Fruit fly (Drosophila melanogaster) whole organism, embryonic: Measurements from ENCODE around the gene HINT1.

Experiments used
- CG10543 ChIP-seq: fragments of 200-800 bp; sonication (Bioruptor generic); optimal IDR thresholded peaks from 3 replicates; lab custom pipeline; 2017; ENCODE audit warnings: missing biosample characterization, mild to moderate bottlenecking, missing genetic modification characterization, moderate library complexity
- CG10565 ChIP-seq: fragments of 200-800 bp; sonication (Bioruptor generic); optimal IDR thresholded peaks from 3 replicates; lab custom pipeline; 2016; ENCODE audit warnings: missing biosample characterization, mild to moderate bottlenecking, missing genetic modification characterization
- CG11085 ChIP-seq: fragments of 200-800 bp; sonication (Bioruptor generic); IDR thresholded peaks from 2 replicates; pipeline ENCODE4 v1.3.6; 2022; ENCODE audit warnings: missing biosample characterization, missing genetic modification characterization
- CG11093 ChIP-seq: fragments of 200-800 bp; sonication (Bioruptor generic); IDR thresholded peaks from 3 replicates; pipeline ENCODE4 v1.3.6; 2022; ENCODE audit warnings: missing biosample characterization, missing genetic modification characterization
- CG11504 ChIP-seq: fragments of 200-800 bp; sonication (Bioruptor generic); optimal IDR thresholded peaks from 3 replicates; lab custom pipeline; 2019; ENCODE audit warnings: missing biosample characterization, mild to moderate bottlenecking, missing genetic modification characterization, moderate library complexity
- CG12236 ChIP-seq: fragments of 200-800 bp; sonication (Bioruptor generic); optimal IDR thresholded peaks from 2 replicates; lab custom pipeline; 2016; ENCODE audit warnings: missing biosample characterization, missing genetic modification characterization
- CG12769 ChIP-seq: fragments of 200-800 bp; sonication (Bioruptor generic); optimal IDR thresholded peaks from 2 replicates; lab custom pipeline; 2019; ENCODE audit warnings: missing biosample characterization, mild to moderate bottlenecking, missing genetic modification characterization, moderate library complexity
- CG13424 ChIP-seq: fragments of 200-800 bp; sonication (Bioruptor generic); optimal IDR thresholded peaks from 2 replicates; lab custom pipeline; 2019; ENCODE audit warnings: missing biosample characterization, mild to moderate bottlenecking, missing genetic modification characterization, moderate library complexity
- CG13624 ChIP-seq: fragments of 200-800 bp; sonication (Bioruptor generic); optimal IDR thresholded peaks from 2 replicates; lab custom pipeline; 2016; ENCODE audit warnings: missing biosample characterization, missing genetic modification characterization
- CG13894 ChIP-seq: fragments of 200-800 bp; sonication (Bioruptor generic); optimal IDR thresholded peaks from 3 replicates; lab custom pipeline; 2018; ENCODE audit warnings: missing biosample characterization, mild to moderate bottlenecking, missing genetic modification characterization, moderate library complexity
- CG15696 ChIP-seq: fragments of 200-800 bp; sonication (Bioruptor generic); optimal IDR thresholded peaks from 2 replicates; lab custom pipeline; 2019; ENCODE audit warnings: missing biosample characterization, mild to moderate bottlenecking, missing genetic modification characterization, moderate library complexity
- CG1792 ChIP-seq: fragments of 200-800 bp; sonication (Bioruptor generic); optimal IDR thresholded peaks from 2 replicates; lab custom pipeline; 2016; ENCODE audit warnings: missing biosample characterization, missing genetic modification characterization
- CG2678 ChIP-seq: fragments of 200-800 bp; sonication (Bioruptor generic); optimal IDR thresholded peaks from 3 replicates; lab custom pipeline; 2019; ENCODE audit warnings: missing biosample characterization, mild to moderate bottlenecking, missing genetic modification characterization, moderate library complexity
- CG2875 ChIP-seq: fragments of 200-800 bp; sonication (Bioruptor generic); optimal IDR thresholded peaks from 2 replicates; lab custom pipeline; 2017; ENCODE audit warnings: missing biosample characterization, mild to moderate bottlenecking, missing genetic modification characterization, missing genetic modification reagents
- CG32767 ChIP-seq: fragments of 200-800 bp; sonication (Bioruptor generic); IDR thresholded peaks from 2 replicates; pipeline ENCODE4 v1.3.6; 2022; ENCODE audit warnings: missing biosample characterization, missing genetic modification characterization
- CG4328 ChIP-seq: fragments of 200-800 bp; sonication (Bioruptor generic); optimal IDR thresholded peaks from 3 replicates; lab custom pipeline; 2017; ENCODE audit warnings: missing biosample characterization, missing genetic modification reagents, missing genetic modification characterization
- CG4617 ChIP-seq: fragments of 200-800 bp; sonication (Bioruptor generic); optimal IDR thresholded peaks from 3 replicates; lab custom pipeline; 2016; ENCODE audit warnings: missing biosample characterization, missing genetic modification characterization, borderline replicate concordance
- CG5180 ChIP-seq: fragments of 200-800 bp; sonication (Bioruptor generic); optimal IDR thresholded peaks from 3 replicates; lab custom pipeline; 2017; ENCODE audit warnings: missing biosample characterization, missing genetic modification characterization, mild to moderate bottlenecking, moderate library complexity, missing genetic modification reagents
- CG6254 ChIP-seq: fragments of 200-800 bp; sonication (Bioruptor generic); optimal IDR thresholded peaks from 3 replicates; lab custom pipeline; 2017; ENCODE audit warnings: mild to moderate bottlenecking, missing biosample characterization, missing genetic modification reagents, missing genetic modification characterization
- CG6791 ChIP-seq: fragments of 200-800 bp; sonication (Bioruptor generic); IDR thresholded peaks from 3 replicates; pipeline ENCODE4 v1.3.6; 2022; ENCODE audit warnings: missing biosample characterization, missing genetic modification characterization; ENCODE audit not compliant: partially characterized antibody
- D19A ChIP-seq: fragments of 200-800 bp; optimal IDR thresholded peaks from 3 replicates; lab custom pipeline; 2019; ENCODE audit warnings: missing biosample characterization, mild to moderate bottlenecking, missing genetic modification characterization, moderate library complexity
- Dip3 ChIP-seq: fragments of 200-800 bp; sonication (Bioruptor generic); optimal IDR thresholded peaks from 3 replicates; lab custom pipeline; 2016; ENCODE audit warnings: missing biosample characterization, missing genetic modification characterization
- Dref ChIP-seq: fragments of 200-800 bp; sonication (Bioruptor generic); IDR thresholded peaks from 2 replicates; pipeline ENCODE4 v1.3.6; 2022; ENCODE audit warnings: missing biosample characterization, missing genetic modification characterization
- ERR ChIP-seq: fragments of 200-800 bp; sonication (Bioruptor generic); optimal IDR thresholded peaks from 2 replicates; lab custom pipeline; 2016; ENCODE audit warnings: missing biosample characterization, missing genetic modification characterization
- Eip74EF ChIP-seq, 2 experiments: fragments of 200-800 bp in 1 of 2; fragments of >200 bp in 1 of 2; sonication (Bioruptor generic) in 1 of 2; optimal IDR thresholded peaks; 2 replicates each; lab custom pipeline; 2017 to 2019; ENCODE audit warnings: missing biosample characterization in 2 of 2, missing genetic modification characterization in 2 of 2, mild to moderate bottlenecking in 1 of 2, moderate library complexity in 1 of 2
- H2.0 ChIP-seq: fragments of 200-800 bp; sonication (Bioruptor generic); IDR thresholded peaks from 2 replicates; pipeline ENCODE4 v1.3.6; 2022; ENCODE audit warnings: missing biosample characterization, missing genetic modification characterization
- Hmx ChIP-seq: fragments of 200-800 bp; sonication (Bioruptor generic); optimal IDR thresholded peaks from 2 replicates; lab custom pipeline; 2016; ENCODE audit warnings: missing biosample characterization, missing genetic modification characterization
- Hr39 ChIP-seq: fragments of >200 bp; optimal IDR thresholded peaks from 2 replicates; lab custom pipeline; 2017
- Lim3 ChIP-seq: fragments of 200-800 bp; sonication (Bioruptor generic); IDR thresholded peaks from 2 replicates; pipeline ENCODE4 v1.3.6; 2022; ENCODE audit warnings: missing biosample characterization, missing genetic modification characterization
- NK7.1 ChIP-seq: fragments of 200-800 bp; sonication (Bioruptor generic); optimal IDR thresholded peaks from 3 replicates; lab custom pipeline; 2016; ENCODE audit warnings: missing biosample characterization, missing genetic modification characterization
- Nf-YC ChIP-seq: fragments of 200-800 bp; optimal IDR thresholded peaks from 3 replicates; lab custom pipeline; 2019; ENCODE audit warnings: missing biosample characterization, mild to moderate bottlenecking, missing genetic modification characterization, moderate library complexity
- Side ChIP-seq: fragments of 200-800 bp; sonication (Bioruptor generic); optimal IDR thresholded peaks from 2 replicates; lab custom pipeline; 2016; ENCODE audit warnings: missing biosample characterization, missing genetic modification characterization
- Vsx1 ChIP-seq: fragments of 200-800 bp; sonication (Bioruptor generic); optimal IDR thresholded peaks from 2 replicates; lab custom pipeline; 2017; ENCODE audit warnings: missing biosample characterization, mild to moderate bottlenecking, missing genetic modification characterization, missing genetic modification reagents
- abd-A ChIP-seq: fragments of 200-800 bp; sonication (Bioruptor generic); optimal IDR thresholded peaks from 3 replicates; lab custom pipeline; 2019; ENCODE audit warnings: missing biosample characterization, mild to moderate bottlenecking, missing genetic modification characterization, moderate library complexity
- fu2 ChIP-seq: fragments of 200-800 bp; sonication (Bioruptor generic); optimal IDR thresholded peaks from 2 replicates; lab custom pipeline; 2016; ENCODE audit warnings: missing biosample characterization, missing genetic modification characterization
- gfzf ChIP-seq: fragments of 200-800 bp; sonication (Bioruptor generic); optimal IDR thresholded peaks from 2 replicates; lab custom pipeline; 2016; ENCODE audit warnings: missing biosample characterization, mild to moderate bottlenecking, missing genetic modification characterization, moderate library complexity
- gro ChIP-seq: fragments of 200-800 bp; sonication (Bioruptor generic); optimal IDR thresholded peaks from 2 replicates; lab custom pipeline; 2016; ENCODE audit warnings: missing biosample characterization, missing genetic modification characterization
- gsb ChIP-seq: fragments of 200-800 bp; sonication (Bioruptor generic); IDR thresholded peaks from 2 replicates; pipeline ENCODE4 v1.3.6; 2022; ENCODE audit warnings: missing biosample characterization, missing genetic modification characterization
- gt ChIP-seq: fragments of 200-800 bp; sonication (Bioruptor generic); IDR thresholded peaks from 2 replicates; pipeline ENCODE4 v1.3.6; 2022; ENCODE audit warnings: missing biosample characterization, missing genetic modification characterization
- h ChIP-seq: fragments of >200 bp; optimal IDR thresholded peaks from 2 replicates; lab custom pipeline; 2017
- hbn ChIP-seq: fragments of 200-800 bp; sonication (Bioruptor generic); IDR thresholded peaks from 2 replicates; pipeline ENCODE4 v1.3.6; 2022; ENCODE audit warnings: missing biosample characterization, missing genetic modification characterization; ENCODE audit not compliant: partially characterized antibody
- jigr1 ChIP-seq: fragments of 200-800 bp; sonication (Bioruptor generic); IDR thresholded peaks from 3 replicates; pipeline ENCODE4 v1.3.6; 2022; ENCODE audit warnings: missing biosample characterization, missing genetic modification characterization
- pho ChIP-seq: fragments of 200-800 bp; sonication (Bioruptor generic); optimal IDR thresholded peaks from 2 replicates; lab custom pipeline; 2016; ENCODE audit warnings: missing biosample characterization, missing genetic modification characterization
- sens ChIP-seq: fragments of 200-800 bp; sonication (Bioruptor generic); peaks from one replicate; lab custom pipeline; 2016; ENCODE audit warnings: missing biosample characterization, missing genetic modification characterization
- so ChIP-seq: fragments of 200-800 bp; sonication (Bioruptor generic); IDR thresholded peaks from 3 replicates; pipeline ENCODE4 v1.3.6; 2022; ENCODE audit warnings: missing biosample characterization, missing genetic modification characterization
- tup ChIP-seq: fragments of 200-800 bp; sonication (Bioruptor generic); optimal IDR thresholded peaks from 2 replicates; lab custom pipeline; 2016; ENCODE audit warnings: missing biosample characterization, mild to moderate bottlenecking, missing genetic modification characterization, moderate library complexity
- unc-4 ChIP-seq: fragments of 200-800 bp; sonication (Bioruptor generic); IDR thresholded peaks from 2 replicates; pipeline ENCODE4 v1.3.6; 2022; ENCODE audit warnings: missing biosample characterization, missing genetic modification characterization; ENCODE audit not compliant: partially characterized antibody
- usp ChIP-seq: fragments of >200 bp; optimal IDR thresholded peaks from 2 replicates; lab custom pipeline; 2017; ENCODE audit warnings: missing biosample characterization, missing genetic modification characterization
- zfh2 ChIP-seq: fragments of 200-800 bp; sonication (Bioruptor generic); optimal IDR thresholded peaks from 2 replicates; lab custom pipeline; 2016; ENCODE audit warnings: missing biosample characterization, missing genetic modification characterization

The HINT1 gene

DNA sequence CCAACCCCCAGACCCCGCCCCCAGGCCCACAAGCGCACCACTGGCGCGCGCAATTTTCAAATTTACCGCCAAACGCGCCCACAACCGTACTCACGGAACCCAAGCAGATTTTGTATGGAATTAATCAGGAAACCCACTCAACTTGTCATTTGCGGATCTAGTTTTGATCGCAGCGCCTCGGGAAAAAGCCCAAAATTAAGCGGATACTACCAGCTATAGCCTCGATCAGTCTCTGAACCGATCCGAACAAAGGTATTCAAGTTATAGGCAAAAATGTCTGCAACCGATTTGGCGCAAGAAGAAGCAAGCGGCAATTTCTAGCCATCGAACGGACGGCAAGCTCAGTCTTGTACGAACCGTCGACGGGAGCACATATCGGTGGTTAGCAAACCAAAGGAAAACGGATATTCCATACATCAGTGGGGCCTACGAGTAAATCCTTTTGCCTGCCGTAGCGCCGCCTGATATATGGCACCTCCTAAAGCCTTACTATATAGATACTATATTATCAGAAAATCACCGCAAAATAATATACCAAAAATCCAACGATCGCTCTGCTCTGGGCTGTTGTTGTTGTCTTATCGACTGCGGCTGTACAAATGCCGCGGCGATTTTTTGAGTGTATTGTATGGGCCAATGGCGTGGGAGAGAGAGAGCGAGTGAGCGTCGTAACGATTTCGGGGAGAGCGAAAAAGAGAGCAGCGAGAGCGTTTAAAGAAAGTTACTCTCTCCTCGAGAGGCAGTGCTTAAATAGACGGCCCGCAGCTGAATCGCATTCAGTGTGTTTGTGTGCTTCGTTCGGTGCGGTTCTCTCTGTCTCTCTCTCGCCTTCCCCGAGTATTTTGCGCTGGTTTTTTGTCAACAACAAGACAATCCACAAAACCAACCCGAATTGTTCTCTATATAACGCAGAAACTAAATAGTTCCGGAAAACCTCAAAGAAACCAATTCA is 17.2 kb upstream of the HINT1 start, which contains the start of gene Pgk (continued):
- TF ChIP-seq CG10543 (GFP tag; lab: Kevin White, UChicago) (peak; percentile 81), Dref (GFP tag; lab: Robert Waterston, UW) (no peak), CG13424 (peak; percentile 52), CG11093 (GFP tag; lab: Robert Waterston, UW) (no peak), CG12769 (tag; lab: Kevin White, UChicago) (peak; percentile 83), sens (peak; percentile 94), Hr39 (lab: Kevin White, UChicago) (no peak), CG5180 (GFP tag; lab: Kevin White, UChicago) (peak; percentile 69), unc-4 (no peak), Vsx1 (GFP tag; lab: Kevin White, UChicago) (no peak), zfh2 (GFP tag; lab: Kevin White, UChicago) (no peak), CG32767 (no peak), CG12236 (GFP tag; lab: Kevin White, UChicago) (no peak), H2.0 (no peak), gfzf (GFP tag; lab: Kevin White, UChicago) (no peak), CG6254 (GFP tag; lab: Kevin White, UChicago) (peak; percentile 47), NK7.1 (peak; percentile 53), usp (GFP tag; lab: Kevin White, UChicago) (no peak), jigr1 (GFP tag; lab: Robert Waterston, UW) (no peak), CG13624 (no peak), so (GFP tag; lab: Robert Waterston, UW) (no peak), CG2875 (GFP tag; lab: Kevin White, UChicago) (peak; percentile 36), CG6791 (GFP tag; lab: Robert Waterston, UW) (no peak), Side (GFP tag; lab: Kevin White, UChicago) (no peak), ERR (GFP tag; lab: Kevin White, UChicago) (peak; percentile 67), hbn (no peak), h (no peak), tup (GFP tag; lab: Kevin White, UChicago) (peak; percentile 34), gt (no peak), CG4617 (GFP tag; lab: Kevin White, UChicago) (no peak), CG13894 (peak; percentile 92), Lim3 (GFP tag; lab: Robert Waterston, UW) (no peak), CG11085 (GFP tag; lab: Robert Waterston, UW) (no peak), Dip3 (peak; percentile 33), D19A (tag; lab: Kevin White, UChicago) (peak; percentile 32), pho (GFP tag; lab: Kevin White, UChicago) (peak; percentile 47), abd-A (peak; percentile 82), CG1792 (GFP tag; lab: Kevin White, UChicago) (no peak), Eip74EF (GFP tag; optimal IDR thresholded peaks at IDR 0.05; lab: Kevin White, UChicago) (peak; percentile 17 to 88), Nf-YC (tag; lab: Kevin White, UChicago) (peak; percentile 94), CG4328 (GFP tag; lab: Kevin White, UChicago) (peak; percentile 70), CG11504 (tag; lab: Kevin White, UChicago) (peak; percentile 88), fu2 (no peak), Hmx (GFP tag; lab: Kevin White, UChicago) (no peak), CG10565 (GFP tag; lab: Kevin White, UChicago) (no peak), gsb (no peak), gro (GFP tag; lab: Kevin White, UChicago) (peak; percentile 78), CG15696 (tag; lab: Kevin White, UChicago) (no peak), CG2678 (tag; lab: Kevin White, UChicago) (peak; percentile 47)
